Fruit fly (Drosophila melanogaster): ENCODE data around the gene SNF4Agamma.

SNF4Agamma gene

dm6 chr3R:21118784-21119183 is 21.8 kb upstream of the SNF4Agamma start, which contains the start of gene Bdbt (continued):
- TF ChIP-seq CG32532 (GFP tag; IDR thresholded peaks at IDR 0.05) (peak; percentile 59), CG12769 (tag; optimal IDR thresholded peaks at IDR 0.05) (no peak), vnd (GFP tag; IDR thresholded peaks at IDR 0.05; ENCODE audit: partially characterized antibody) (peak; percentile 84), CG14710 (tag; optimal IDR thresholded peaks at IDR 0.05) (peak; percentile 10), Blimp-1 (GFP tag; optimal IDR thresholded peaks at IDR 0.05) (no peak), CG6272 (GFP tag; IDR thresholded peaks at IDR 0.05) (no peak), CHES-1-like (GFP tag; optimal IDR thresholded peaks at IDR 0.05) (no peak), ap (GFP tag; IDR thresholded peaks at IDR 0.05) (0 out of 2 replicates have a peak, but pooled peaks have one; percentile 21), BEAF-32 (GFP tag; optimal IDR thresholded peaks at IDR 0.05) (peak; percentile 25), fd96Cb (tag; optimal IDR thresholded peaks at IDR 0.05) (peak; percentile 21), caup (GFP tag; optimal IDR thresholded peaks at IDR 0.05; ENCODE audit: severe bottlenecking) (no peak), Abd-B (GFP tag; optimal IDR thresholded peaks at IDR 0.05) (no peak), CG2889 (GFP tag; IDR thresholded peaks at IDR 0.05) (no peak), fd102C (GFP tag; optimal IDR thresholded peaks at IDR 0.05) (no peak), psq (GFP tag; optimal IDR thresholded peaks at IDR 0.05) (no peak), Hr3 (GFP tag; optimal IDR thresholded peaks at IDR 0.05) (peak; percentile 28), CG6254 (GFP tag; optimal IDR thresholded peaks at IDR 0.05) (no peak), Neu2 (GFP tag; optimal IDR thresholded peaks at IDR 0.05; ENCODE audit: borderline replicate concordance) (no peak), Dll (GFP tag; IDR thresholded peaks at IDR 0.05; ENCODE audit: partially characterized antibody) (peak; percentile 60; the same call in 3 of the 4 replicates), vvl (GFP tag; IDR thresholded peaks at IDR 0.05) (no peak), CG9609 (GFP tag; optimal IDR thresholded peaks at IDR 0.05) (peak; percentile 21), ewg (GFP tag; optimal IDR thresholded peaks at IDR 0.05) (no peak), crol (GFP tag; IDR thresholded peaks at IDR 0.05) (no peak), HHEX (GFP tag; optimal IDR thresholded peaks at IDR 0.05) (no peak), Drgx (GFP tag; IDR thresholded peaks at IDR 0.05) (no peak), bcd (GFP tag; optimal IDR thresholded peaks at IDR 0.05) (peak; percentile 43), sc (optimal IDR thresholded peaks at IDR 0.05) (no peak), sc (GFP tag; optimal IDR thresholded peaks at IDR 0.05) (no peak), MBD-R2 (GFP tag; IDR thresholded peaks at IDR 0.05) (peak; percentile 82), CG7963 (GFP tag; IDR thresholded peaks at IDR 0.05; ENCODE audit: partially characterized antibody) (peak; percentile 96), CG2129 (GFP tag; IDR thresholded peaks at IDR 0.05; ENCODE audit: partially characterized antibody) (no peak), dan (GFP tag; IDR thresholded peaks at IDR 0.05) (no peak), CG11504 (tag; optimal IDR thresholded peaks at IDR 0.05) (no peak), CG15269 (tag; optimal IDR thresholded peaks at IDR 0.05) (no peak), CG6813 (GFP tag; optimal IDR thresholded peaks at IDR 0.05) (no peak), pzg (GFP tag; optimal IDR thresholded peaks at IDR 0.05) (peak; percentile 83), CG11723 (GFP tag; optimal IDR thresholded peaks at IDR 0.05) (no peak), CG4360 (GFP tag; IDR thresholded peaks at IDR 0.05) (no peak), pum (GFP tag; optimal IDR thresholded peaks at IDR 0.05) (peak; percentile 4), Ssrp (tag; optimal IDR thresholded peaks at IDR 0.05) (peak; percentile 32), Hsf (GFP tag; optimal IDR thresholded peaks at IDR 0.05) (peak; percentile 33), CG10654 (GFP tag; optimal IDR thresholded peaks at IDR 0.05) (peak; percentile 11), rib (GFP tag; IDR thresholded peaks at IDR 0.05) (peak; percentile 42; the same call in 1 of the 2 replicates), CG9932 (GFP tag; IDR thresholded peaks at IDR 0.05) (peak; percentile 52), lilli (GFP tag; optimal IDR thresholded peaks at IDR 0.05) (peak; percentile 65), CG31388 (GFP tag; optimal IDR thresholded peaks at IDR 0.05) (no peak), CG33557 (GFP tag; optimal IDR thresholded peaks at IDR 0.05) (no peak), klu (GFP tag; IDR thresholded peaks at IDR 0.05) (no peak), CG7928 (GFP tag; optimal IDR thresholded peaks at IDR 0.05) (no peak), gro (GFP tag; optimal IDR thresholded peaks at IDR 0.05) (peak; percentile 60), Xrp1 (GFP tag; IDR thresholded peaks at IDR 0.05) (no peak)
